Fruit fly (Drosophila melanogaster): ENCODE data around the gene Vps33B.
A peak's percentile ranks its signal among the peaks of the same experiment; 100 is the strongest.

Vps33B gene

dm6 chr3R:25519465-25520071 is 46.3 kb downstream of the Vps33B start (continued):
- no peak for TF ChIP-seq CG4820 (GFP tag; optimal IDR thresholded peaks at IDR 0.05)
- no peak for TF ChIP-seq jigr1 (GFP tag; IDR thresholded peaks at IDR 0.05)
- no peak for TF ChIP-seq Aef1 (GFP tag; IDR thresholded peaks at IDR 0.05)
- TF ChIP-seq CG6813 (GFP tag; optimal IDR thresholded peaks at IDR 0.05) = peak; percentile 4
- 0 out of 3 replicates have a peak, but pooled peaks have one; percentile 53 for TF ChIP-seq CG2199 (GFP tag; IDR thresholded peaks at IDR 0.05)
- 0 out of 3 replicates have a peak, but pooled peaks have one; percentile 33 for TF ChIP-seq CG11695 (GFP tag; IDR thresholded peaks at IDR 0.05)
- peak; percentile 45 for TF ChIP-seq tio (GFP tag; optimal IDR thresholded peaks at IDR 0.05)
- TF ChIP-seq gce (GFP tag; IDR thresholded peaks at IDR 0.05) = no peak
- no peak for TF ChIP-seq CG4854 (GFP tag; optimal IDR thresholded peaks at IDR 0.05)
- TF ChIP-seq unpg (GFP tag; optimal IDR thresholded peaks at IDR 0.05) = peak; percentile 32
- peak; percentile 23 for TF ChIP-seq CG17359 (tag; optimal IDR thresholded peaks at IDR 0.05)
- no peak for TF ChIP-seq CG17912 (GFP tag; optimal IDR thresholded peaks at IDR 0.05)
- TF ChIP-seq so (GFP tag; IDR thresholded peaks at IDR 0.05) = 0 out of 3 replicates have a peak, but pooled peaks have one; percentile 25
- no peak for TF ChIP-seq Fer2 (tag; optimal IDR thresholded peaks at IDR 0.05)
- TF ChIP-seq CG13775 (GFP tag; optimal IDR thresholded peaks at IDR 0.05) = peak; percentile 5
- TF ChIP-seq CG11723 (GFP tag; optimal IDR thresholded peaks at IDR 0.05) = peak; percentile 24
- TF ChIP-seq vfl (GFP tag; optimal IDR thresholded peaks at IDR 0.05) = no peak
- no peak for TF ChIP-seq CG34422 (GFP tag; IDR thresholded peaks at IDR 0.05)
- TF ChIP-seq HHEX (GFP tag; optimal IDR thresholded peaks at IDR 0.05) = peak; percentile 25
- no peak for TF ChIP-seq CG11085 (GFP tag; IDR thresholded peaks at IDR 0.05)
- no peak for TF ChIP-seq YL-1 (GFP tag; optimal IDR thresholded peaks at IDR 0.05)
- TF ChIP-seq dmrt99B (tag; optimal IDR thresholded peaks at IDR 0.05) = peak; percentile 47
- TF ChIP-seq aop (GFP tag; IDR thresholded peaks at IDR 0.05) = no peak
- TF ChIP-seq NfI (GFP tag; optimal IDR thresholded peaks at IDR 0.05) = no peak
- no peak for TF ChIP-seq bcd (GFP tag; optimal IDR thresholded peaks at IDR 0.05)
- TF ChIP-seq fd96Cb (tag; optimal IDR thresholded peaks at IDR 0.05) = peak; percentile 23
- TF ChIP-seq CG4424 (GFP tag; optimal IDR thresholded peaks at IDR 0.05) = peak; percentile 23
- no peak for TF ChIP-seq Neu2 (GFP tag; optimal IDR thresholded peaks at IDR 0.05; ENCODE audit: borderline replicate concordance)
- TF ChIP-seq sd (tag; optimal IDR thresholded peaks at IDR 0.05) = peak; percentile 4
- TF ChIP-seq CG31441 (GFP tag; IDR thresholded peaks at IDR 0.05) = peak; percentile 60
- TF ChIP-seq H15 (GFP tag; IDR thresholded peaks at IDR 0.05) = no peak
- no peak for TF ChIP-seq p53 (GFP tag; optimal IDR thresholded peaks at IDR 0.05)
- TF ChIP-seq Hsf (GFP tag; optimal IDR thresholded peaks at IDR 0.05) = peak; percentile 15
- no peak for TF ChIP-seq lov (optimal IDR thresholded peaks at IDR 0.05)
- no peak for TF ChIP-seq lov (GFP tag; IDR thresholded peaks at IDR 0.05)
- no peak for TF ChIP-seq CG33213 (GFP tag; optimal IDR thresholded peaks at IDR 0.05)
- peak; percentile 7 for TF ChIP-seq trem (tag; optimal IDR thresholded peaks at IDR 0.05)
- no peak for TF ChIP-seq Doc2 (GFP tag; IDR thresholded peaks at IDR 0.05)
- TF ChIP-seq Oli (tag; optimal IDR thresholded peaks at IDR 0.05) = peak; percentile 40
- no peak for TF ChIP-seq cas (GFP tag; IDR thresholded peaks at IDR 0.05)
- TF ChIP-seq sc (optimal IDR thresholded peaks at IDR 0.05) = no peak
- peak; percentile 24 for TF ChIP-seq sc (GFP tag; optimal IDR thresholded peaks at IDR 0.05)
- TF ChIP-seq phol (tag; optimal IDR thresholded peaks at IDR 0.05) = peak; percentile 36
- TF ChIP-seq caup (GFP tag; optimal IDR thresholded peaks at IDR 0.05; ENCODE audit: severe bottlenecking) = peak; percentile 15
- no peak for TF ChIP-seq CG7928 (GFP tag; optimal IDR thresholded peaks at IDR 0.05)
- peak; percentile 3 for TF ChIP-seq lab (GFP tag; optimal IDR thresholded peaks at IDR 0.05)
- 0 out of 2 replicates have a peak, but pooled peaks have one; percentile 7 for TF ChIP-seq Ptx1 (GFP tag; IDR thresholded peaks at IDR 0.05)
- no peak for TF ChIP-seq stwl (tag; optimal IDR thresholded peaks at IDR 0.05)
- TF ChIP-seq rib (GFP tag; IDR thresholded peaks at IDR 0.05) = no peak
- TF ChIP-seq tap (tag; optimal IDR thresholded peaks at IDR 0.05) = no peak
- TF ChIP-seq CG7357 (GFP tag; IDR thresholded peaks at IDR 0.05) = no peak
